Worm (Caenorhabditis elegans) whole organism, early embryonic: ENCODE results near the gene lon-1.
A peak's percentile ranks its signal among the peaks of the same experiment; 100 is the strongest.

Experiments used
- B0310.2 ChIP-seq: sonication (generic microtip); optimal IDR thresholded peaks from 2 replicates; lab custom pipeline; 2016; ENCODE audit warnings: mild to moderate bottlenecking, missing genetic modification characterization, missing compliant biosample characterization
- F13C5.2 ChIP-seq: sonication (generic microtip); optimal IDR thresholded peaks from 2 replicates; lab custom pipeline; 2017; ENCODE audit warnings: mild to moderate bottlenecking, missing genetic modification characterization, inconsistent platforms, missing compliant biosample characterization
- aly-1 ChIP-seq: sonication (generic microtip); optimal IDR thresholded peaks from 2 replicates; lab custom pipeline; 2016; ENCODE audit warnings: missing genetic modification characterization, missing compliant biosample characterization
- ama-1 ChIP-seq: fragments of 150-350 bp; optimal IDR thresholded peaks from 2 replicates; lab custom pipeline; 2014
- ceh-13 ChIP-seq: fragments of 200-800 bp; sonication (Bioruptor generic); optimal IDR thresholded peaks from 2 replicates; lab custom pipeline; 2018; ENCODE audit warnings: mild to moderate bottlenecking, missing genetic modification characterization, missing compliant biosample characterization
- ceh-36 ChIP-seq: sonication (generic microtip); optimal IDR thresholded peaks from 2 replicates; lab custom pipeline; 2016; ENCODE audit warnings: missing genetic modification characterization, inconsistent platforms, missing compliant biosample characterization
- ets-7 ChIP-seq: sonication (generic microtip); optimal IDR thresholded peaks from 2 replicates; lab custom pipeline; 2016; ENCODE audit warnings: missing genotype, missing genetic modification characterization, missing compliant biosample characterization
- flt-1 ChIP-seq: fragments of 200-800 bp; sonication (Bioruptor generic); IDR thresholded peaks from 2 replicates; pipeline ENCODE4 v1.3.6; 2022; ENCODE audit warnings: missing genetic modification characterization, missing compliant biosample characterization
- hmbx-1 ChIP-seq: sonication (generic microtip); optimal IDR thresholded peaks from 2 replicates; lab custom pipeline; 2016; ENCODE audit warnings: mild to moderate bottlenecking, missing genetic modification characterization, missing compliant biosample characterization
- hmg-4 ChIP-seq: fragments of 200-800 bp; sonication (Bioruptor generic); optimal IDR thresholded peaks from 2 replicates; lab custom pipeline; 2018; ENCODE audit warnings: mild to moderate bottlenecking, missing genetic modification characterization, missing compliant biosample characterization
- hnd-1 ChIP-seq: sonication (generic microtip); optimal IDR thresholded peaks from 2 replicates; lab custom pipeline; 2016; ENCODE audit warnings: missing genetic modification characterization, missing compliant biosample characterization
- pes-1 ChIP-seq: fragments of 200-800 bp; sonication (Bioruptor generic); IDR thresholded peaks from 2 replicates; pipeline ENCODE4 v1.3.6; 2022; ENCODE audit warnings: missing genetic modification reagents, missing genetic modification characterization, missing compliant biosample characterization
- scrt-1 ChIP-seq: fragments of 200-800 bp; sonication (Bioruptor generic); IDR thresholded peaks from 2 replicates; pipeline ENCODE4 v1.3.6; 2022; ENCODE audit warnings: missing genetic modification characterization, missing compliant biosample characterization
- sea-1 ChIP-seq: fragments of 200-800 bp; sonication (Bioruptor generic); conservative IDR thresholded peaks from 2 replicates; pipeline ENCODE4 v1.3.6; 2022; ENCODE audit warnings: missing genetic modification characterization, missing compliant biosample characterization
- tbx-11 ChIP-seq: fragments of 200-800 bp; sonication (Bioruptor generic); IDR thresholded peaks from 2 replicates; pipeline ENCODE4 v1.3.6; 2022; ENCODE audit warnings: missing genetic modification characterization, missing compliant biosample characterization
- tbx-37 ChIP-seq: fragments of 200-800 bp; sonication (Bioruptor generic); conservative IDR thresholded peaks from 2 replicates; pipeline ENCODE4 v1.3.6; 2022; ENCODE audit warnings: missing genetic modification reagents, missing genetic modification characterization, missing compliant biosample characterization
- tra-4 ChIP-seq: sonication (generic microtip); optimal IDR thresholded peaks from 2 replicates; lab custom pipeline; 2017; ENCODE audit warnings: missing genetic modification characterization, missing compliant biosample characterization

Gene lon-1

DNA sequence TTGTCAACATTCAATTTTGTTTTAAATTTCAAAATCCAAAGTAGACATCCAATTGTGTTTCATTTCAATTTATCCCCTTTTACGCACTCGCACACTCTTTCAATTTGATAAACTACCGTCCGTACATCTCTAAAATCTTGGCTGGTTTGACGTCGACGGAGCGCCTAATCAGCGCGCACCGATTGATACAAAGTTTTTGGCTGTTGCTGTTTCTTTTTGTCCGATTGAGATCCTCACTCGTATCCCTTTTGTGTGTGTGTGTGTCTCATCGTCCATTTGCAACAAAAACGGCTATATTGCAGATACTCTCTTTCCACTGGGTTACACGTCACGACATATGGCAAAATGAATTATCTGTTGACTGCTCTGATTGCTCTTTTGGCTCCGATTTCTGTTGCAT lies at the start of gene lon-1:
lon-1 (plus strand) TSS at position 301 of the 400 bp plus-strand sequence.
- TF ChIP-seq ets-7 (tag; lab: Kevin White, UChicago) (no peak), tbx-11 (GFP tag; lab: Robert Waterston, UW) (no peak), hmg-4 (GFP tag; lab: Kevin White, UChicago) (no peak), ceh-36 (tag; lab: Kevin White, UChicago) (no peak), sea-1 (GFP tag; lab: Robert Waterston, UW) (no peak), hmbx-1 (tag; lab: Kevin White, UChicago) (no peak), flt-1 (GFP tag; lab: Robert Waterston, UW) (no peak), aly-1 (tag; lab: Kevin White, UChicago) (no peak), tra-4 (tag; lab: Kevin White, UChicago) (no peak), scrt-1 (GFP tag; lab: Robert Waterston, UW) (no peak), F13C5.2 (tag; lab: Kevin White, UChicago) (no peak), tbx-37 (GFP tag; lab: Robert Waterston, UW) (no peak), pes-1 (GFP tag; lab: Robert Waterston, UW) (no peak), B0310.2 (tag; lab: Kevin White, UChicago) (no peak)

DNA sequence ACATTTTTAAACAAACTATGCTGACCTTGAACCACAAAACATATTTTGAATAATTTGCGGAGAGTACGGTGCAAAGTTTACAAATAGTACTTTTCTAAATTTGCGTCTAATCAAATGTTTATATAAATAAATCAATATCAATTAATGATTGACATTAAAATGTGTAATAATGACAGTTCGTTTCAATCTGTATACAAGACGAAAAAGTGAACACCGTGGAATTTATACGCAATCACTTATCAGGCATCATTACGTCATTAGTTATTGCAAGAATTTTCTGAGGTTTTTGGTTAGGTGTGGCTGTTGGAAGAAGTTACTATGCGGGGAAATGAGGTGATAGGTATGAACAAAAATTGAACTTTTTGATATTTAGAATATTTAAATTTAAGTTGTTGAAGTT lies 47.2 kb upstream of the lon-1 start:
- TF ChIP-seq flt-1 (GFP tag; lab: Robert Waterston, UW) (no peak), ceh-36 (tag; lab: Kevin White, UChicago) (no peak), hmg-4 (GFP tag; lab: Kevin White, UChicago) (no peak), tbx-11 (GFP tag; lab: Robert Waterston, UW) (no peak), pes-1 (GFP tag; lab: Robert Waterston, UW) (no peak), tbx-37 (GFP tag; lab: Robert Waterston, UW) (no peak), ets-7 (tag; lab: Kevin White, UChicago) (no peak), tra-4 (tag; lab: Kevin White, UChicago) (no peak), hnd-1 (tag; lab: Kevin White, UChicago) (no peak), scrt-1 (GFP tag; lab: Robert Waterston, UW) (no peak)

DNA sequence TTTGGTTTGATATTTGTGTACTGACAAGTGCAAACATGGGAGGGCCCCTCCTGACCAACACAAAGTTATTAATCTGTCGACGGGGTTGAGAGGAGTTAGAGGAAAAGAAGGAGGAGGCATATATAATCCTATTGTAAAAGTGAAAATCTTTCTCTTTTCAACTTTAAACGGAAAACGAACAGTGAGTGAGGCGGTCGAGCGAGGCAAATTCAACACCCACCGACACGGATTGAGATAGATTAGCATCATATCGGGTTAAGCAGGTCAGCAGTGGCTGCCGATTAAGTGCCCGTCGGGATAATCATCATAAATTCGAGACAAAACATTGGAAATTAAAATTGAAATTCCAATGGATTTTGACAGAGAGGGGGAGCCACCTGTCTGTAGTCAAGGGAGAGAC lies 38.0 kb upstream of the lon-1 start:
- TF ChIP-seq ets-7 (tag; lab: Kevin White, UChicago): no peak
- no peak for TF ChIP-seq hmg-4 (GFP tag; lab: Kevin White, UChicago)
- TF ChIP-seq aly-1 (tag; lab: Kevin White, UChicago): no peak
- TF ChIP-seq pes-1 (GFP tag; lab: Robert Waterston, UW): no peak
- no peak for TF ChIP-seq ceh-36 (tag; lab: Kevin White, UChicago)
- TF ChIP-seq sea-1 (GFP tag; lab: Robert Waterston, UW): no peak
- TF ChIP-seq hnd-1 (tag; lab: Kevin White, UChicago): no peak
- TF ChIP-seq hmbx-1 (tag; lab: Kevin White, UChicago): no peak

DNA sequence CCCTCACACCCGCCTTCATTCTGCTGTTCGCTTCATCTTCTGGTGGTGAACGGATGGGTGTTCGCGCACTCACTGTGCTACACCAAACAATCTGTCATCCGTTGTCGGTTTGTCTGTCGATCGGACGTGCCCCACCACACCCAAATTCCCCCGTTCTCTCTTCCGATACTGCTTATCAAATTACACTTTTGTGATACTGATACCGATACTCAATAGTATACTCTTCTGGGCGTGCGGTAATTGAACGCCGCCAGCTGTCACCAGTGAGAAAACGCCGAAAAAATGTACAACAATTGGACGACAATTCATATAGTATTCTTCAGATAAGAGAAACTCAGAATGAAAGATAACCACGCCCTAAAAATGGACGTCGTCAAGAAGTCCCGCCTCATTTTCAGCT lies 36.2 kb upstream of the lon-1 start:
- no peak for TF ChIP-seq B0310.2 (tag; lab: Kevin White, UChicago)
- no peak for TF ChIP-seq flt-1 (GFP tag; lab: Robert Waterston, UW)
- no peak for TF ChIP-seq scrt-1 (GFP tag; lab: Robert Waterston, UW)

DNA sequence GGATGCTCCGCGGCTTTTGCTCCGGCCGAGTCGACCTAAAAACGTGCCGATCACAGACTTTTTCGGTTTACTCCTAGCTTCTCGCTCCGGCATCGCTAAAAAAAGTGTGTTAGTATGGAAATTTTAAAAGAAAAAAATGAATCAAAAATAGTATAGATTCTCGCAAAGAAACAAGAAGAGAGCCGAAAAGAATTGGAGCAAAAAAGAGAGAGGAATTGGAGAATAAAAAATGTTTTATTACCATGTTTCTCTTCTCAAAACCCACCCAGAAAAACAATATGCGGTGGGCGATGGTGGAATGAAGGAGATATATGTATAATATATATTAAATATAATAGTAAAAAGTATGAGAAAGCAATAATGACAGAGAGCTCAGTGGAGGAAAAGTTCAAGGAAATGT lies 33.7 kb upstream of the lon-1 start, which contains the start of gene W03A5.6:
W03A5.6 (minus strand) TSS at position 101 of the 400 bp plus-strand sequence.
- no peak for TF ChIP-seq tbx-37 (GFP tag; lab: Robert Waterston, UW)
- TF ChIP-seq tra-4 (tag; lab: Kevin White, UChicago): no peak
- TF ChIP-seq ama-1 (lab: Kevin White, UChicago): no peak
- TF ChIP-seq F13C5.2 (tag; lab: Kevin White, UChicago): no peak
- TF ChIP-seq ets-7 (tag; lab: Kevin White, UChicago): no peak
- TF ChIP-seq flt-1 (GFP tag; lab: Robert Waterston, UW): no peak
- TF ChIP-seq tbx-11 (GFP tag; lab: Robert Waterston, UW): no peak
- TF ChIP-seq aly-1 (tag; lab: Kevin White, UChicago): no peak
- no peak for TF ChIP-seq scrt-1 (GFP tag; lab: Robert Waterston, UW)
- TF ChIP-seq pes-1 (GFP tag; lab: Robert Waterston, UW): no peak
- no peak for TF ChIP-seq ceh-36 (tag; lab: Kevin White, UChicago)
- no peak for TF ChIP-seq sea-1 (GFP tag; lab: Robert Waterston, UW)

DNA sequence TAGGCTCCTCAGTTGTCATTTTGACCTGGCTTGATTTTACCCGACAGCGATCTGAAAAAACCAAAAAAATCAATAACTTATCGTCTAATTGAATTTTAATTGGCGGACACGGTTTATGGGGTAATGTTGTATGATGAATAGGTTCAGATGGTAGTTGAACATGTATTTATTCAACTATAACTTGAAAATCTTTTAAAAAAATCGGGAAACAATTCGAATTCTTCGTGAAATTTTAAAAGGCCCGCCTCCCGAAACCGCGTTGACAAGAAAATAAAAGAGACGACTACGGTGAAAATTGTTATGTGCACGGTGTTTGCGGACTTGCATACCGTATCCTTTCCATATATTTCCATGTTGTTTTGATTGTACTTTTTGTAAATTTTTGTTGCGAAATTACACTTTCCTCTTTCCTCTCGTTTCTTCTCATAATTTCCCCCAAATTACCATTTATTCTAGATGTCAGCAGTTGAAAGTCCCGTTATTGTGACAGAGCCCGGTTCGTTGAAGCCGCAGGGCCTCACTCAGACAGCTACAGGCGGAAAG lies 31.5 kb upstream of the lon-1 start, which contains the start of the genes T24G10.2 and disl-2:
T24G10.2 (minus strand) TSS at position 51 of the 543 bp plus-strand sequence.
disl-2 (plus strand) TSS at position 457 of the 543 bp plus-strand sequence.
- TF ChIP-seq pes-1 (GFP tag; lab: Robert Waterston, UW): no peak
- TF ChIP-seq hmg-4 (GFP tag; lab: Kevin White, UChicago): no peak
- peak; percentile 41 for TF ChIP-seq F13C5.2 (tag; lab: Kevin White, UChicago)
- TF ChIP-seq scrt-1 (GFP tag; lab: Robert Waterston, UW): no peak
- TF ChIP-seq hmbx-1 (tag; lab: Kevin White, UChicago): no peak

DNA sequence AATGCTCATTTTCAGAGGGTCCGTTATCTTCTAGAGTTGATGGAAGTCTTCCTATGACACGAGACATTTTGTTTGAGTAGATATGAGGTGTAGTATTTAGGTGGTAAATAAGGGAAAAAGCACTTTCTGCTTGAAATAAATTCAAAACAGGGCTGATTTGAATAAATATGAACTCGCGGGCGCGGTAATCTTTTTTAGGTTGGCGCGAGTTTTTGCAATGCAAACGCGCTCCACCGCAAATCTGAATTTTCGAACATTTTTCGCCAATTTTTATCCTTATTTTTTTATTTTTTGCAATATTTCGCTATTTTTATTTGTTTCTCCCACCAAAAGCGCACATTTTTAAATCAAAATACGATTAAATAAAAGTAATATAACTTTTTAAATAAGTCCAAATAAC lies 26.1 kb upstream of the lon-1 start, which contains the start of gene skpt-1:
skpt-1 (minus strand) TSS at position 219 of the 400 bp plus-strand sequence.
- TF ChIP-seq pes-1 (GFP tag; lab: Robert Waterston, UW) (no peak), hmbx-1 (tag; lab: Kevin White, UChicago) (no peak), flt-1 (GFP tag; lab: Robert Waterston, UW) (no peak), hnd-1 (tag; lab: Kevin White, UChicago) (no peak), B0310.2 (tag; lab: Kevin White, UChicago) (no peak), ceh-13 (GFP tag; lab: Kevin White, UChicago) (no peak), sea-1 (GFP tag; lab: Robert Waterston, UW) (no peak), F13C5.2 (tag; lab: Kevin White, UChicago) (no peak), aly-1 (tag; lab: Kevin White, UChicago) (no peak), ceh-36 (tag; lab: Kevin White, UChicago) (no peak), scrt-1 (GFP tag; lab: Robert Waterston, UW) (no peak), tbx-37 (GFP tag; lab: Robert Waterston, UW) (no peak), ets-7 (tag; lab: Kevin White, UChicago) (no peak), ama-1 (lab: Kevin White, UChicago) (no peak), tbx-11 (GFP tag; lab: Robert Waterston, UW) (no peak), hmg-4 (GFP tag; lab: Kevin White, UChicago) (no peak), tra-4 (tag; lab: Kevin White, UChicago) (no peak)
